Worm (Caenorhabditis elegans) whole organism, early embryonic: Measurements from ENCODE around the gene ZC204.17.
"Not testable (repeated sequence)": the region's sequence is repeated elsewhere in the genome, so short reads cannot be mapped to it uniquely, and the experiment has no call there.

Source experiments
- F13C5.2 ChIP-seq: sonication (generic microtip); optimal IDR thresholded peaks from 2 replicates; lab custom pipeline; 2017; ENCODE audit warnings: mild to moderate bottlenecking, missing genetic modification characterization, inconsistent platforms, missing compliant biosample characterization
- aly-1 ChIP-seq: sonication (generic microtip); optimal IDR thresholded peaks from 2 replicates; lab custom pipeline; 2016; ENCODE audit warnings: missing genetic modification characterization, missing compliant biosample characterization
- ama-1 ChIP-seq: fragments of 150-350 bp; optimal IDR thresholded peaks from 2 replicates; lab custom pipeline; 2014
- ceh-36 ChIP-seq: sonication (generic microtip); optimal IDR thresholded peaks from 2 replicates; lab custom pipeline; 2016; ENCODE audit warnings: missing genetic modification characterization, inconsistent platforms, missing compliant biosample characterization
- ets-7 ChIP-seq: sonication (generic microtip); optimal IDR thresholded peaks from 2 replicates; lab custom pipeline; 2016; ENCODE audit warnings: missing genotype, missing genetic modification characterization, missing compliant biosample characterization
- flt-1 ChIP-seq: fragments of 200-800 bp; sonication (Bioruptor generic); IDR thresholded peaks from 2 replicates; pipeline ENCODE4 v1.3.6; 2022; ENCODE audit warnings: missing genetic modification characterization, missing compliant biosample characterization
- hmbx-1 ChIP-seq: sonication (generic microtip); optimal IDR thresholded peaks from 2 replicates; lab custom pipeline; 2016; ENCODE audit warnings: mild to moderate bottlenecking, missing genetic modification characterization, missing compliant biosample characterization
- hnd-1 ChIP-seq: sonication (generic microtip); optimal IDR thresholded peaks from 2 replicates; lab custom pipeline; 2016; ENCODE audit warnings: missing genetic modification characterization, missing compliant biosample characterization
- scrt-1 ChIP-seq: fragments of 200-800 bp; sonication (Bioruptor generic); IDR thresholded peaks from 2 replicates; pipeline ENCODE4 v1.3.6; 2022; ENCODE audit warnings: missing genetic modification characterization, missing compliant biosample characterization
- sea-1 ChIP-seq: fragments of 200-800 bp; sonication (Bioruptor generic); conservative IDR thresholded peaks from 2 replicates; pipeline ENCODE4 v1.3.6; 2022; ENCODE audit warnings: missing genetic modification characterization, missing compliant biosample characterization
- tbx-37 ChIP-seq: fragments of 200-800 bp; sonication (Bioruptor generic); conservative IDR thresholded peaks from 2 replicates; pipeline ENCODE4 v1.3.6; 2022; ENCODE audit warnings: missing genetic modification reagents, missing genetic modification characterization, missing compliant biosample characterization

DNA sequence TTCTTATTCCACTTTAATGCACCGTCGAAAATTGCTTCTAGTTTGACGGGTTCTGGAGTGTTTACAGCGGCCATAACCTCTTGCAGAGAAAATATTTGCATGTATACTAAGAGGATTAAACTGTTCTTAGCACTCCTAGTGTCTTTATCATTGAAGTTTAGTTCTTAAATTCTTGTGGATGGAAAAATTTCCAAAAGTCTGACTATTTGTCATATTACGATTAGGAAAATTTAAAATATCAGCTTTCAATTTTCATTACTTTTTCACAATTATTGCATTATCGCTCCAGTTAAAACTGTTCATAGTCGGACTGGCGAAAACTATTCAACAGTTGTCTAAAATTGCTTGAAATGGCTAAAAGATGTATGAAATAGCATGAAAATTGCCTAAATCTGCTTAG lies 14.8 kb upstream of the ZC204.17 start, which contains the start of gene ZC204.13:
- TF ChIP-seq ceh-36 (tag; lab: Kevin White, UChicago); ama-1; hmbx-1; ets-7 (tag; lab: Kevin White, UChicago); F13C5.2; sea-1 (GFP tag; lab: Robert Waterston, UW); aly-1 (tag; lab: Kevin White, UChicago); flt-1 (GFP tag; lab: Robert Waterston, UW); tbx-37; hnd-1 (tag; lab: Kevin White, UChicago); scrt-1: not testable (repeated sequence)
